Worm (Caenorhabditis elegans) whole organism, young adult: Measurements from ENCODE around the gene str-56.

Experiments
- B0019.2 ChIP-seq: fragments of 200-800 bp; sonication (Bioruptor generic); conservative IDR thresholded peaks from 2 replicates; pipeline ENCODE4 v1.3.6; 2022; ENCODE audit warnings: missing genetic modification reagents, missing genetic modification characterization, missing compliant biosample characterization
- B0261.1 ChIP-seq: sonication (generic microtip); optimal IDR thresholded peaks from 2 replicates; lab custom pipeline; 2016; ENCODE audit warnings: mild to moderate bottlenecking, missing genetic modification characterization, moderate library complexity, missing compliant biosample characterization
- F22D6.2 ChIP-seq: sonication (generic microtip); optimal IDR thresholded peaks from 2 replicates; lab custom pipeline; 2016; ENCODE audit warnings: mild to moderate bottlenecking, missing genetic modification characterization, missing compliant biosample characterization
- F33H1.4 ChIP-seq: fragments of 200-800 bp; sonication (Bioruptor generic); IDR thresholded peaks from 2 replicates; pipeline ENCODE4 v1.3.6; 2022; ENCODE audit warnings: missing genetic modification reagents, missing genetic modification characterization, missing compliant biosample characterization
- F49E8.2 ChIP-seq: sonication (generic microtip); optimal IDR thresholded peaks from 3 replicates; lab custom pipeline; 2017; ENCODE audit warnings: missing genetic modification characterization, mild to moderate bottlenecking, missing compliant biosample characterization, antibody characterized with exemption, moderate library complexity; ENCODE audit not compliant: insufficient read depth
- F55B11.4 ChIP-seq: sonication (generic microtip); optimal IDR thresholded peaks from 2 replicates; lab custom pipeline; 2016; ENCODE audit warnings: missing compliant biosample characterization, missing genetic modification characterization, borderline replicate concordance; ENCODE audit not compliant: insufficient read depth
- F57A8.1 ChIP-seq: fragments of 200-800 bp; sonication (Bioruptor generic); optimal IDR thresholded peaks from 2 replicates; lab custom pipeline; 2018; ENCODE audit warnings: mild to moderate bottlenecking, missing genetic modification characterization, moderate library complexity, missing compliant biosample characterization
- K11D2.4 ChIP-seq: fragments of 200-800 bp; sonication (Bioruptor generic); IDR thresholded peaks from 2 replicates; pipeline ENCODE4 v1.3.6; 2022; ENCODE audit warnings: missing genetic modification reagents, missing genetic modification characterization, missing compliant biosample characterization
- K12H6.12 ChIP-seq: fragments of 200-800 bp; sonication (Bioruptor generic); optimal IDR thresholded peaks from 2 replicates; lab custom pipeline; 2018; ENCODE audit warnings: mild to moderate bottlenecking, missing genetic modification characterization, missing compliant biosample characterization
- Y67H2A.10 ChIP-seq: fragments of 200-800 bp; sonication (Bioruptor generic); conservative IDR thresholded peaks from 2 replicates; pipeline ENCODE4 v1.3.6; 2022; ENCODE audit warnings: missing genetic modification reagents, missing genetic modification characterization, missing compliant biosample characterization
- ama-1 ChIP-seq, 3 experiments: fragments of 150-350 bp in 1 of 3; sonication (generic microtip) in 2 of 3; optimal IDR thresholded peaks; 2 replicates each; lab custom pipeline; 2014 to 2018; ENCODE audit warnings: missing biosample characterization in 2 of 3, missing genetic modification characterization in 2 of 3, missing genetic modification reagents in 2 of 3
- aptf-3 ChIP-seq: fragments of 200-800 bp; sonication (Bioruptor generic); IDR thresholded peaks from 2 replicates; pipeline ENCODE4 v1.3.6; 2022; ENCODE audit warnings: missing genetic modification characterization, missing compliant biosample characterization
- atf-7 ChIP-seq: sonication (generic microtip); optimal IDR thresholded peaks from 2 replicates; lab custom pipeline; 2017; ENCODE audit warnings: mild to moderate bottlenecking, missing genetic modification characterization, missing compliant biosample characterization
- athp-1 ChIP-seq: sonication (generic microtip); optimal IDR thresholded peaks from 2 replicates; lab custom pipeline; 2017; ENCODE audit warnings: mild to moderate bottlenecking, missing genetic modification characterization, missing compliant biosample characterization
- attf-3 ChIP-seq: fragments of 200-800 bp; sonication (Bioruptor generic); conservative IDR thresholded peaks from 2 replicates; pipeline ENCODE4 v1.3.6; 2022; ENCODE audit warnings: missing genetic modification reagents, missing genetic modification characterization, missing compliant biosample characterization
- bed-2 ChIP-seq: fragments of 200-800 bp; sonication (Bioruptor generic); IDR thresholded peaks from 2 replicates; pipeline ENCODE4 v1.3.6; 2022; ENCODE audit warnings: missing genetic modification reagents, missing genetic modification characterization, missing compliant biosample characterization
- ceh-27 ChIP-seq: fragments of 200-800 bp; sonication (Bioruptor generic); optimal IDR thresholded peaks from 2 replicates; lab custom pipeline; 2018; ENCODE audit warnings: mild to moderate bottlenecking, missing genetic modification characterization, moderate library complexity, missing compliant biosample characterization
- ceh-58 ChIP-seq: fragments of 200-800 bp; sonication (Bioruptor generic); IDR thresholded peaks from 2 replicates; pipeline ENCODE4 v1.3.6; 2022; ENCODE audit warnings: missing genetic modification characterization, missing compliant biosample characterization
- ceh-91 ChIP-seq: fragments of 200-800 bp; sonication (Bioruptor generic); IDR thresholded peaks from 2 replicates; pipeline ENCODE4 v1.3.6; 2022; ENCODE audit warnings: missing genetic modification reagents, missing genetic modification characterization, missing compliant biosample characterization
- die-1 ChIP-seq: sonication (generic microtip); optimal IDR thresholded peaks from 2 replicates; lab custom pipeline; 2016; ENCODE audit warnings: missing genotype, mild to moderate bottlenecking, missing genetic modification characterization, missing compliant biosample characterization
- egrh-3 ChIP-seq: fragments of 200-800 bp; sonication (Bioruptor generic); IDR thresholded peaks from 2 replicates; pipeline ENCODE4 v1.3.6; 2022; ENCODE audit warnings: missing genetic modification reagents, missing genetic modification characterization, missing compliant biosample characterization
- fkh-3 ChIP-seq: sonication (generic microtip); optimal IDR thresholded peaks from 2 replicates; lab custom pipeline; 2016; ENCODE audit warnings: mild to moderate bottlenecking, missing genetic modification characterization, missing compliant biosample characterization
- hlh-26 ChIP-seq: fragments of 200-800 bp; sonication (Bioruptor generic); conservative IDR thresholded peaks from 2 replicates; pipeline ENCODE4 v1.3.6; 2022; ENCODE audit warnings: missing genetic modification reagents, missing genetic modification characterization, missing compliant biosample characterization
- let-607 ChIP-seq, 2 experiments: fragments of 200-800 bp in 1 of 2; sonication (Bioruptor generic) in 1 of 2; sonication (generic microtip) in 1 of 2; optimal IDR thresholded peaks; 2 replicates each; lab custom pipeline; 2016 to 2018; ENCODE audit warnings: mild to moderate bottlenecking in 2 of 2, missing compliant biosample characterization in 2 of 2, missing genetic modification characterization in 2 of 2, moderate library complexity in 2 of 2, missing genotype in 1 of 2
- lin-26 ChIP-seq: fragments of 200-800 bp; sonication (Bioruptor generic); IDR thresholded peaks from 2 replicates; pipeline ENCODE4 v1.3.6; 2022; ENCODE audit warnings: missing genetic modification reagents, missing genetic modification characterization, missing compliant biosample characterization
- lin-54 ChIP-seq: fragments of 200-800 bp; sonication (Bioruptor generic); optimal IDR thresholded peaks from 2 replicates; lab custom pipeline; 2018; ENCODE audit warnings: mild to moderate bottlenecking, missing genetic modification characterization, missing compliant biosample characterization
- lir-1 ChIP-seq: fragments of 200-800 bp; sonication (Bioruptor generic); conservative IDR thresholded peaks from 2 replicates; pipeline ENCODE4 v1.3.6; 2022; ENCODE audit warnings: missing genetic modification reagents, missing genetic modification characterization, missing compliant biosample characterization
- lsl-1 ChIP-seq: fragments of 200-800 bp; sonication (Bioruptor generic); optimal IDR thresholded peaks from 2 replicates; lab custom pipeline; 2018; ENCODE audit warnings: mild to moderate bottlenecking, missing genetic modification characterization, moderate library complexity, missing compliant biosample characterization
- madf-8 ChIP-seq: fragments of 200-800 bp; sonication (Bioruptor generic); conservative IDR thresholded peaks from 2 replicates; pipeline ENCODE4 v1.3.6; 2022; ENCODE audit warnings: missing genetic modification reagents, missing genetic modification characterization, missing compliant biosample characterization
- mcd-1 ChIP-seq: fragments of 200-800 bp; sonication (Bioruptor generic); IDR thresholded peaks from 2 replicates; pipeline ENCODE4 v1.3.6; 2022; ENCODE audit warnings: missing genetic modification reagents, missing genetic modification characterization, missing compliant biosample characterization
- mel-28 ChIP-seq: sonication (generic microtip); optimal IDR thresholded peaks from 2 replicates; lab custom pipeline; 2016; ENCODE audit warnings: borderline replicate concordance, mild to moderate bottlenecking, missing genetic modification characterization, missing compliant biosample characterization
- nhr-80 ChIP-seq: sonication (generic microtip); optimal IDR thresholded peaks from 2 replicates; lab custom pipeline; 2016; ENCODE audit warnings: missing genetic modification characterization, missing compliant biosample characterization
- nhr-90 ChIP-seq: sonication (generic microtip); optimal IDR thresholded peaks from 2 replicates; lab custom pipeline; 2016; ENCODE audit warnings: missing genotype, mild to moderate bottlenecking, missing genetic modification characterization, missing compliant biosample characterization
- pha-4 ChIP-seq: fragments of 150-350 bp; sonication (generic microtip); optimal IDR thresholded peaks from 2 replicates; lab custom pipeline; 2014; ENCODE audit warnings: missing biosample characterization, missing genetic modification reagents, missing genetic modification characterization
- repo-1 ChIP-seq: sonication (generic microtip); optimal IDR thresholded peaks from 2 replicates; lab custom pipeline; 2017; ENCODE audit warnings: mild to moderate bottlenecking, missing genetic modification characterization, missing compliant biosample characterization
- rpc-1 ChIP-seq, 2 experiments: fragments of 150-350 bp in 1 of 2; sonication (generic microtip) in 1 of 2; optimal IDR thresholded peaks; 2 replicates each; lab custom pipeline; 2014 to 2018; ENCODE audit warnings: missing biosample characterization in 1 of 2, missing genetic modification characterization in 1 of 2, missing genetic modification reagents in 1 of 2, missing genotype in 1 of 2
- snpc-1.3 ChIP-seq: sonication (generic microtip); optimal IDR thresholded peaks from 2 replicates; lab custom pipeline; 2017; ENCODE audit warnings: missing genetic modification characterization, mild to moderate bottlenecking, missing compliant biosample characterization, antibody characterized with exemption, moderate library complexity, missing genotype, missing genetic modification reagents; ENCODE audit not compliant: insufficient read depth
- snpc-3.4 ChIP-seq: sonication (generic microtip); optimal IDR thresholded peaks from 2 replicates; lab custom pipeline; 2017; ENCODE audit warnings: missing genetic modification characterization, mild to moderate bottlenecking, missing compliant biosample characterization, antibody characterized with exemption, moderate library complexity, missing genotype, missing genetic modification reagents
- somi-1 ChIP-seq: fragments of 200-800 bp; sonication (Bioruptor generic); optimal IDR thresholded peaks from 2 replicates; lab custom pipeline; 2018; ENCODE audit warnings: mild to moderate bottlenecking, missing genetic modification characterization, missing compliant biosample characterization
- tbp1 ChIP-seq: fragments of 200-800 bp; sonication (Bioruptor generic); optimal IDR thresholded peaks from 2 replicates; lab custom pipeline; 2018; ENCODE audit warnings: mild to moderate bottlenecking, missing genetic modification characterization, missing compliant biosample characterization
- tbx-9 ChIP-seq: sonication (generic microtip); optimal IDR thresholded peaks from 2 replicates; lab custom pipeline; 2016; ENCODE audit warnings: borderline replicate concordance, missing genetic modification characterization, inconsistent platforms, missing compliant biosample characterization
- tlf-1 ChIP-seq: fragments of 200-800 bp; sonication (Bioruptor generic); optimal IDR thresholded peaks from 2 replicates; lab custom pipeline; 2018; ENCODE audit warnings: mild to moderate bottlenecking, missing genetic modification characterization, missing compliant biosample characterization
- unc-130 ChIP-seq: sonication (generic microtip); optimal IDR thresholded peaks from 2 replicates; lab custom pipeline; 2016; ENCODE audit warnings: missing genetic modification reagents, missing genetic modification characterization, missing compliant biosample characterization
- zim-3 ChIP-seq: sonication (generic microtip); optimal IDR thresholded peaks from 2 replicates; lab custom pipeline; 2017; ENCODE audit warnings: mild to moderate bottlenecking, missing genetic modification characterization, moderate library complexity, missing compliant biosample characterization
- ztf-22 ChIP-seq: fragments of 200-800 bp; sonication (Bioruptor generic); optimal IDR thresholded peaks from 2 replicates; lab custom pipeline; 2018; ENCODE audit warnings: mild to moderate bottlenecking, missing genetic modification characterization, moderate library complexity, missing compliant biosample characterization
- ztf-26 ChIP-seq: sonication (generic microtip); optimal IDR thresholded peaks from 2 replicates; lab custom pipeline; 2017; ENCODE audit warnings: missing genetic modification characterization, missing compliant biosample characterization
- ztf-6 ChIP-seq: fragments of 200-800 bp; sonication (Bioruptor generic); IDR thresholded peaks from 2 replicates; pipeline ENCODE4 v1.3.6; 2022; ENCODE audit warnings: missing genetic modification reagents, missing genetic modification characterization, missing compliant biosample characterization

The str-56 gene

ce11 chrV:15873762-15874161, 1.4 kb downstream of the str-56 start:
- TF ChIP-seq ztf-6 (GFP tag; lab: Robert Waterston, UW), result peak; percentile 88
- peak; percentile 71 for TF ChIP-seq lsl-1 (GFP tag; lab: Kevin White, UChicago)
- no peak for TF ChIP-seq pha-4
- TF ChIP-seq B0261.1 (tag; lab: Kevin White, UChicago), result peak; percentile 99
- TF ChIP-seq tlf-1, result peak; percentile 39
- TF ChIP-seq die-1, result peak; percentile 98
- peak; percentile 67 for TF ChIP-seq F22D6.2
- TF ChIP-seq lir-1 (GFP tag; lab: Robert Waterston, UW), result peak; percentile 78
- TF ChIP-seq unc-130, result peak; percentile 81
- peak; percentile 90 for TF ChIP-seq ceh-27
- peak; percentile 98 for TF ChIP-seq zim-3
- peak; percentile 87 for TF ChIP-seq somi-1 (GFP tag; lab: Kevin White, UChicago)
- peak; percentile 71 for TF ChIP-seq ceh-91 (GFP tag; lab: Robert Waterston, UW)
- TF ChIP-seq attf-3, result peak; percentile 67
- TF ChIP-seq aptf-3 (GFP tag; lab: Robert Waterston, UW), result peak; percentile 98
- peak; percentile 96 for TF ChIP-seq tbx-9 (tag; lab: Kevin White, UChicago)
- peak; percentile 84 for TF ChIP-seq mcd-1 (GFP tag; lab: Robert Waterston, UW)
- TF ChIP-seq lin-26, result peak; percentile 99
- peak; percentile 96 for TF ChIP-seq athp-1 (tag; lab: Kevin White, UChicago)
- peak; percentile 88 for TF ChIP-seq atf-7 (tag; lab: Kevin White, UChicago)
- peak; percentile 84 for TF ChIP-seq lin-54 (GFP tag; lab: Kevin White, UChicago)
- TF ChIP-seq mel-28 (tag; lab: Kevin White, UChicago), result peak; percentile 80
- peak; percentile 93 for TF ChIP-seq ztf-26 (tag; lab: Kevin White, UChicago)
- peak; percentile 43 for TF ChIP-seq madf-8 (GFP tag; lab: Robert Waterston, UW)
- TF ChIP-seq F57A8.1 (GFP tag; lab: Kevin White, UChicago), result peak; percentile 91
- peak; percentile 71 to 75 for TF ChIP-seq let-607 (tag; optimal IDR thresholded peaks at IDR 0.05; lab: Kevin White, UChicago)
- TF ChIP-seq B0019.2 (GFP tag; lab: Robert Waterston, UW), result 0 out of 2 replicates have a peak, but pooled peaks have one; percentile 36
- TF ChIP-seq Y67H2A.10 (GFP tag; lab: Robert Waterston, UW), result no peak
- TF ChIP-seq ama-1 (optimal IDR thresholded peaks at IDR 0.05; lab: Kevin White, UChicago), result no peak
- TF ChIP-seq ama-1 (GFP tag; optimal IDR thresholded peaks at IDR 0.05; lab: Kevin White, UChicago), result peak; percentile 93 to 96
- no peak for TF ChIP-seq F55B11.4 (tag; lab: Kevin White, UChicago)
- peak; percentile 76 for TF ChIP-seq ztf-22
- peak; percentile 93 for TF ChIP-seq snpc-3.4 (tag; lab: Kevin White, UChicago)
- TF ChIP-seq bed-2 (GFP tag; lab: Robert Waterston, UW), result peak; percentile 85; the same call in 1 of the 2 replicates
- TF ChIP-seq rpc-1 (optimal IDR thresholded peaks at IDR 0.05; lab: Kevin White, UChicago), result peak; percentile 98
- peak; percentile 99 for TF ChIP-seq rpc-1 (tag; optimal IDR thresholded peaks at IDR 0.05; lab: Kevin White, UChicago)
- TF ChIP-seq K11D2.4 (GFP tag; lab: Robert Waterston, UW), result peak; percentile 84
- TF ChIP-seq K12H6.12 (tag; lab: Kevin White, UChicago), result peak; percentile 77
- peak; percentile 98 for TF ChIP-seq fkh-3
- peak; percentile 93 for TF ChIP-seq repo-1 (tag; lab: Kevin White, UChicago)
- 0 out of 2 replicates have a peak, but pooled peaks have one; percentile 85 for TF ChIP-seq ceh-58 (GFP tag; lab: Robert Waterston, UW)
- TF ChIP-seq nhr-90, result peak; percentile 98
- TF ChIP-seq hlh-26 (GFP tag; lab: Robert Waterston, UW), result 0 out of 2 replicates have a peak, but pooled peaks have one; percentile 46
- TF ChIP-seq egrh-3 (GFP tag; lab: Robert Waterston, UW), result peak; percentile 69
- peak; percentile 94 for TF ChIP-seq snpc-1.3
- peak; percentile 100 for TF ChIP-seq tbp1 (GFP tag; lab: Kevin White, UChicago)
- peak; percentile 52 for TF ChIP-seq F33H1.4
- TF ChIP-seq F49E8.2, result peak; percentile 51
- peak; percentile 65 for TF ChIP-seq nhr-80 (tag; lab: Kevin White, UChicago)
